Fruit fly (Drosophila melanogaster) whole organism, prepupa: ENCODE measurements around the gene He.
A peak's percentile ranks its signal among the peaks of the same experiment; 100 is the strongest.

Source experiments
- CG10631 ChIP-seq: fragments of 200-800 bp; sonication (Bioruptor generic); optimal IDR thresholded peaks from 2 replicates; lab custom pipeline; 2016; ENCODE audit warnings: missing biosample characterization, missing genetic modification characterization
- CG11762 ChIP-seq: fragments of 200-800 bp; sonication (Bioruptor generic); optimal IDR thresholded peaks from 3 replicates; lab custom pipeline; 2016; ENCODE audit warnings: missing biosample characterization, missing genetic modification characterization; ENCODE audit not compliant: insufficient read depth
- CG15336 ChIP-seq: fragments of 200-800 bp; sonication (Bioruptor generic); IDR thresholded peaks from 2 replicates; pipeline ENCODE4 v1.3.6; 2022; ENCODE audit warnings: missing biosample characterization, missing genetic modification characterization
- CG1621 ChIP-seq: fragments of 200-800 bp; sonication (Bioruptor generic); optimal IDR thresholded peaks from 3 replicates; lab custom pipeline; 2018; ENCODE audit warnings: missing biosample characterization, mild to moderate bottlenecking, missing genetic modification characterization
- CG16779 ChIP-seq: fragments of 200-800 bp; sonication (Bioruptor generic); optimal IDR thresholded peaks from 3 replicates; lab custom pipeline; 2017; ENCODE audit warnings: missing biosample characterization, mild to moderate bottlenecking, missing genetic modification characterization
- CG3032 ChIP-seq: fragments of 200-800 bp; optimal IDR thresholded peaks from 2 replicates; lab custom pipeline; 2019; ENCODE audit warnings: missing biosample characterization, mild to moderate bottlenecking, missing genetic modification characterization, moderate library complexity
- CG34406 ChIP-seq: fragments of 200-800 bp; sonication (Bioruptor generic); optimal IDR thresholded peaks from 3 replicates; lab custom pipeline; 2016; ENCODE audit warnings: missing biosample characterization, missing genetic modification characterization
- CG3919 ChIP-seq: fragments of 200-800 bp; sonication (Bioruptor generic); optimal IDR thresholded peaks from 3 replicates; lab custom pipeline; 2016; ENCODE audit warnings: missing biosample characterization, missing genetic modification characterization
- CG6163 ChIP-seq: fragments of 200-800 bp; sonication (Bioruptor generic); IDR thresholded peaks from 3 replicates; pipeline ENCODE4 v1.3.6; 2022; ENCODE audit warnings: missing biosample characterization, missing genetic modification characterization
- CG6792 ChIP-seq: fragments of 200-800 bp; sonication (Bioruptor generic); optimal IDR thresholded peaks from 3 replicates; lab custom pipeline; 2016; ENCODE audit warnings: missing biosample characterization, missing genetic modification characterization
- CG6854 ChIP-seq: fragments of 200-800 bp; sonication (Bioruptor generic); optimal IDR thresholded peaks from 2 replicates; lab custom pipeline; 2017; ENCODE audit warnings: missing biosample characterization, mild to moderate bottlenecking, missing genetic modification characterization
- CG7368 ChIP-seq: fragments of 200-800 bp; sonication (Bioruptor generic); optimal IDR thresholded peaks from 3 replicates; lab custom pipeline; 2016; ENCODE audit warnings: missing biosample characterization, missing genetic modification characterization
- CG8319 ChIP-seq: fragments of 200-800 bp; sonication (Bioruptor generic); optimal IDR thresholded peaks from 3 replicates; lab custom pipeline; 2016; ENCODE audit warnings: missing biosample characterization, missing genetic modification characterization
- Eip75B ChIP-seq: fragments of 200-800 bp; sonication (Bioruptor generic); optimal IDR thresholded peaks from 3 replicates; lab custom pipeline; 2016; ENCODE audit warnings: missing biosample characterization, missing genetic modification characterization
- Eip78C ChIP-seq: fragments of 200-800 bp; sonication (Bioruptor generic); peaks from one replicate; lab custom pipeline; 2016; ENCODE audit warnings: missing biosample characterization, missing genetic modification characterization
- Eip93F ChIP-seq: fragments of 200-800 bp; sonication (Bioruptor generic); optimal IDR thresholded peaks from 2 replicates; lab custom pipeline; 2016; ENCODE audit warnings: missing biosample characterization, mild to moderate bottlenecking, missing genetic modification characterization
- Gug ChIP-seq: fragments of 200-800 bp; sonication (Bioruptor generic); IDR thresholded peaks from 2 replicates; pipeline ENCODE4 v1.3.6; 2022; ENCODE audit warnings: missing biosample characterization, missing genetic modification characterization
- Hr38 ChIP-seq: sonication (Bioruptor generic); optimal IDR thresholded peaks from 2 replicates; lab custom pipeline; 2016; ENCODE audit warnings: missing biosample characterization, missing genetic modification characterization
- Hr4 ChIP-seq: fragments of 200-800 bp; sonication (Bioruptor generic); optimal IDR thresholded peaks from 3 replicates; lab custom pipeline; 2016; ENCODE audit warnings: missing biosample characterization, missing genetic modification characterization
- Lpt ChIP-seq: fragments of 200-800 bp; sonication (Bioruptor generic); optimal IDR thresholded peaks from 3 replicates; lab custom pipeline; 2016; ENCODE audit warnings: missing biosample characterization, missing genetic modification characterization
- Met ChIP-seq: fragments of 200-800 bp; sonication (Bioruptor generic); optimal IDR thresholded peaks from 3 replicates; lab custom pipeline; 2016; ENCODE audit warnings: missing biosample characterization, missing genetic modification characterization
- OdsH ChIP-seq: fragments of 200-800 bp; sonication (Bioruptor generic); optimal IDR thresholded peaks from 3 replicates; lab custom pipeline; 2016; ENCODE audit warnings: missing biosample characterization, missing genetic modification characterization
- Sox102F ChIP-seq: fragments of 200-800 bp; sonication (Bioruptor generic); optimal IDR thresholded peaks from 2 replicates; lab custom pipeline; 2016; ENCODE audit warnings: missing biosample characterization, mild to moderate bottlenecking, missing genetic modification characterization
- Sox14 ChIP-seq: fragments of 200-800 bp; sonication (Bioruptor generic); optimal IDR thresholded peaks from 3 replicates; lab custom pipeline; 2016; ENCODE audit warnings: missing biosample characterization, missing genetic modification characterization
- Sox15 ChIP-seq: fragments of 200-800 bp; sonication (Bioruptor generic); optimal IDR thresholded peaks from 3 replicates; lab custom pipeline; 2016; ENCODE audit warnings: missing biosample characterization, missing genetic modification characterization
- achi ChIP-seq: fragments of 200-800 bp; sonication (Bioruptor generic); optimal IDR thresholded peaks from 3 replicates; lab custom pipeline; 2016; ENCODE audit warnings: missing biosample characterization, missing genetic modification characterization
- acj6 ChIP-seq: fragments of 200-800 bp; sonication (Bioruptor generic); optimal IDR thresholded peaks from 3 replicates; lab custom pipeline; 2016; ENCODE audit warnings: missing biosample characterization, missing genetic modification characterization
- cyc ChIP-seq: fragments of 200-800 bp; sonication (Bioruptor generic); optimal IDR thresholded peaks from 3 replicates; lab custom pipeline; 2016; ENCODE audit warnings: missing biosample characterization, missing genetic modification characterization
- dac ChIP-seq: fragments of 200-800 bp; sonication (Bioruptor generic); optimal IDR thresholded peaks from 2 replicates; lab custom pipeline; 2017; ENCODE audit warnings: missing biosample characterization, mild to moderate bottlenecking, missing genetic modification characterization
- dsx ChIP-seq: fragments of 200-800 bp; optimal IDR thresholded peaks from 3 replicates; lab custom pipeline; 2019; ENCODE audit warnings: missing biosample characterization, mild to moderate bottlenecking, missing genetic modification characterization, moderate library complexity; ENCODE audit not compliant: poor library complexity, severe bottlenecking
- eg ChIP-seq: fragments of 200-800 bp; sonication (Bioruptor generic); IDR thresholded peaks from 3 replicates; pipeline ENCODE4 v1.3.6; 2022; ENCODE audit warnings: missing biosample characterization, missing genetic modification characterization
- esn ChIP-seq: fragments of 200-800 bp; sonication (Bioruptor generic); optimal IDR thresholded peaks from 2 replicates; lab custom pipeline; 2016; ENCODE audit warnings: missing biosample characterization, mild to moderate bottlenecking, missing genetic modification characterization, moderate library complexity
- fd59A ChIP-seq: fragments of 200-800 bp; sonication (Bioruptor generic); optimal IDR thresholded peaks from 2 replicates; lab custom pipeline; 2017; ENCODE audit warnings: missing biosample characterization, mild to moderate bottlenecking, missing genetic modification characterization, missing genetic modification reagents
- fd85E ChIP-seq: fragments of 200-800 bp; sonication (Bioruptor generic); optimal IDR thresholded peaks from 3 replicates; lab custom pipeline; 2016; ENCODE audit warnings: missing biosample characterization, missing genetic modification characterization
- fkh ChIP-seq: fragments of 200-800 bp; sonication (Bioruptor generic); optimal IDR thresholded peaks from 3 replicates; lab custom pipeline; 2017; ENCODE audit warnings: missing biosample characterization, mild to moderate bottlenecking, missing genetic modification characterization, moderate library complexity
- lz ChIP-seq: fragments of 200-800 bp; sonication (Bioruptor generic); optimal IDR thresholded peaks from 3 replicates; lab custom pipeline; 2016; ENCODE audit warnings: missing biosample characterization, missing genetic modification characterization
- pdm3 ChIP-seq: fragments of 200-800 bp; sonication (Bioruptor generic); optimal IDR thresholded peaks from 3 replicates; lab custom pipeline; 2016; ENCODE audit warnings: missing biosample characterization, missing genetic modification characterization
- salr ChIP-seq, 2 experiments: fragments of 200-800 bp; sonication (Bioruptor generic); optimal IDR thresholded peaks; 3 replicates each; lab custom pipeline; 2016 to 2018; ENCODE audit warnings: missing biosample characterization in 2 of 2, missing genetic modification characterization in 2 of 2, mild to moderate bottlenecking in 1 of 2
- spab ChIP-seq: fragments of 200-800 bp; sonication (Bioruptor generic); optimal IDR thresholded peaks from 2 replicates; lab custom pipeline; 2017; ENCODE audit warnings: missing biosample characterization, mild to moderate bottlenecking, missing genetic modification characterization, missing genetic modification reagents
- ss ChIP-seq, 2 experiments: fragments of 200-800 bp; sonication (Bioruptor generic); optimal IDR thresholded peaks; 2 replicates in 1 of 2; 3 replicates in 1 of 2; lab custom pipeline; 2017 to 2018; ENCODE audit warnings: mild to moderate bottlenecking in 2 of 2, missing biosample characterization in 2 of 2, missing genetic modification characterization in 2 of 2, moderate library complexity in 1 of 2
- svp ChIP-seq: fragments of 200-800 bp; sonication (Bioruptor generic); peaks from one replicate; lab custom pipeline; 2016; ENCODE audit warnings: missing biosample characterization, missing genetic modification characterization

He gene

DNA sequence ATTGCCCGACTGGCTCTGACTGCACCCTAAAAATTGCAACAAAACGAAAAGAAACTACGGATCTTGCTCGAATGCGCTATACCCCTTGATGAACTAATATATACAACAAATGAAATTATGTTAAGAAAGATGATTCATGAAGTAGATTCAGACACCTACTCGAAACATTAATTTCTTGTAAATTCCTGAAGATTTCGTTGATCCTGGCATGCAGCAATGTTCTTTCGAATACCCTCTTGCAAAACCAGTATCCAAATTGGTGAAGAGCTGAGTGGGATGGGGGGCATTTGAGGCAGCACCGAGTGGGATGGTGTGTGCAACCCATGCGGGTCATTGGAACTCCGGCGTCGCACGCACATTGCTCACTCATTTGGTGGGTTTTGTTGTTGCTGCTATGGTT lies 17.0 kb downstream of the He start (continued):
- TF ChIP-seq fd59A (GFP tag; lab: Kevin White, UChicago) (peak; percentile 90), OdsH (GFP tag; lab: Kevin White, UChicago) (peak; percentile 97), CG10631 (GFP tag; lab: Kevin White, UChicago) (peak; percentile 96), ss (GFP tag; optimal IDR thresholded peaks at IDR 0.05; lab: Kevin White, UChicago) (peak; percentile 81 to 89), Eip75B (GFP tag; lab: Kevin White, UChicago) (peak; percentile 96), achi (peak; percentile 95), fd85E (GFP tag; lab: Kevin White, UChicago) (peak; percentile 62), fkh (no peak)

DNA sequence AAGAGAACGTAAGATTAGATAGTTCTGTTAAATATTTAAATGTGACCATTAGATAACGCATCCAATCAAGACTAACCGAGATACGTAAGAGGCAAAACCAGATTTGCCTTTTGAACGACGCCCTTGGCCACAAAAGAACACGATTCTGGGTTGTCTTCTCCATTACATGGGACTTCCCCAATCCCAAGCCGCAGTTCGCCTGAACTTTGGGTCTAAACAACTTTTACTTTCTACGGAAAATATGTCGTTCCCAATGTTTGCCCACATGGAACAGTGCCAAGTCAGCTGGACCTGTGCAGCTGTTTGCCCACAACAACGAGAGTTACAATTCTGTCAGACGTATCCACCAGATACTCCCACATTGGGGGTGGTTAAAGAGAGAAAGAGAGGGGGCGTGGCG lies 23.0 kb downstream of the He start:
- TF ChIP-seq Sox102F (GFP tag; lab: Kevin White, UChicago) (no peak), Met (no peak), salr (GFP tag; optimal IDR thresholded peaks at IDR 0.05; lab: Kevin White, UChicago) (no peak), spab (GFP tag; lab: Kevin White, UChicago) (no peak), fd59A (GFP tag; lab: Kevin White, UChicago) (no peak), Eip93F (GFP tag; lab: Kevin White, UChicago) (no peak), CG16779 (no peak), achi (no peak), CG8319 (GFP tag; lab: Kevin White, UChicago) (no peak), CG1621 (tag; lab: Kevin White, UChicago) (no peak), CG3919 (GFP tag; lab: Kevin White, UChicago) (no peak), svp (GFP tag; lab: Kevin White, UChicago) (no peak), Hr4 (GFP tag; lab: Kevin White, UChicago) (no peak), CG6163 (GFP tag; lab: Robert Waterston, UW) (no peak), OdsH (GFP tag; lab: Kevin White, UChicago) (no peak)
- TF ChIP-seq, all 60 proteins: peak for 0

dm6 chr2L:13947476-13947875 lies 25.3 kb downstream of the He start, which contains the start of gene Vajk3:
Vajk3 (minus strand) TSS chr2L:13947476.
- no peak for TF ChIP-seq Hr4 (GFP tag; lab: Kevin White, UChicago)
- 0 out of 3 replicates have a peak, but pooled peaks have one; percentile 16 for TF ChIP-seq eg (GFP tag; lab: Robert Waterston, UW)

- TF ChIP-seq CG34406 (GFP tag; lab: Kevin White, UChicago) (no peak), eg (GFP tag; lab: Robert Waterston, UW) (peak; percentile 42; the same call in 1 of the 3 replicates), Eip78C (GFP tag; lab: Kevin White, UChicago) (peak; percentile 42), CG15336 (GFP tag; lab: Robert Waterston, UW) (0 out of 2 replicates have a peak, but pooled peaks have one; percentile 16)
These were observed 38.1 kb downstream of the He start, which contains the start of gene Vajk2 for dm6 chr2L:13934542-13935065. Vajk2 (minus strand) TSS chr2L:13934692.

- TF ChIP-seq ss (GFP tag; optimal IDR thresholded peaks at IDR 0.05; lab: Kevin White, UChicago) (no peak), Gug (GFP tag; lab: Robert Waterston, UW) (no peak), pdm3 (GFP tag; lab: Kevin White, UChicago) (peak; percentile 10), CG3032 (tag; lab: Kevin White, UChicago) (no peak), acj6 (GFP tag; lab: Kevin White, UChicago) (peak; percentile 37), Sox15 (GFP tag; lab: Kevin White, UChicago) (no peak), CG7368 (GFP tag; lab: Kevin White, UChicago) (no peak), CG16779 (no peak), dac (no peak), lz (GFP tag; lab: Kevin White, UChicago) (no peak), CG11762 (no peak), Eip78C (GFP tag; lab: Kevin White, UChicago) (peak; percentile 69), svp (GFP tag; lab: Kevin White, UChicago) (peak; percentile 57), Sox14 (GFP tag; lab: Kevin White, UChicago) (no peak), CG1621 (tag; lab: Kevin White, UChicago) (no peak), esn (GFP tag; lab: Kevin White, UChicago) (no peak), cyc (no peak), fd59A (GFP tag; lab: Kevin White, UChicago) (no peak), OdsH (GFP tag; lab: Kevin White, UChicago) (peak; percentile 50), CG8319 (GFP tag; lab: Kevin White, UChicago) (no peak), CG34406 (GFP tag; lab: Kevin White, UChicago) (peak; percentile 5), spab (GFP tag; lab: Kevin White, UChicago) (no peak), CG6854 (GFP tag; lab: Kevin White, UChicago) (no peak), Hr38 (no peak), Lpt (no peak), CG6792 (peak; percentile 35), fkh (no peak), Hr4 (GFP tag; lab: Kevin White, UChicago) (peak; percentile 30), dsx (GFP tag; lab: Kevin White, UChicago) (no peak), salr (GFP tag; optimal IDR thresholded peaks at IDR 0.05; lab: Kevin White, UChicago) (no peak)
These were observed 41.4 kb downstream of the He start, which contains the start of gene CG42711 for dm6 chr2L:13931318-13931717. CG42711 (minus strand) TSS chr2L:13931362.
